Fruit fly (Drosophila melanogaster) whole organism, wandering third instar larva: ENCODE data around the gene CG15283.

ENCODE experiments used
- Abd-B ChIP-seq: fragments of >200 bp; optimal IDR thresholded peaks from 2 replicates; lab custom pipeline; 2017; ENCODE audit warnings: missing biosample characterization, missing genetic modification characterization
- CG32264 ChIP-seq: fragments of 200-800 bp; sonication (Bioruptor generic); optimal IDR thresholded peaks from 2 replicates; lab custom pipeline; 2016; ENCODE audit warnings: missing biosample characterization, missing genetic modification characterization
- CG9705 ChIP-seq: fragments of 200-800 bp; sonication (Bioruptor generic); optimal IDR thresholded peaks from 2 replicates; lab custom pipeline; 2018; ENCODE audit warnings: missing biosample characterization, mild to moderate bottlenecking, missing genetic modification characterization
- CrebA ChIP-seq: fragments of 200-800 bp; sonication (Bioruptor generic); optimal IDR thresholded peaks from 2 replicates; lab custom pipeline; 2016; ENCODE audit warnings: missing biosample characterization, mild to moderate bottlenecking, missing genetic modification characterization, borderline replicate concordance
- Dfd ChIP-seq: fragments of >200 bp; optimal IDR thresholded peaks from 2 replicates; lab custom pipeline; 2017; ENCODE audit warnings: missing biosample characterization, missing genetic modification characterization
- Dif ChIP-seq: fragments of 200-275, 200-300 bp; sonication (Bioruptor generic); optimal IDR thresholded peaks from 2 replicates; lab custom pipeline; 2018; ENCODE audit warnings: missing biosample characterization, missing genetic modification characterization; ENCODE audit not compliant: partially characterized antibody
- GATAd ChIP-seq: sonication (Bioruptor generic); optimal IDR thresholded peaks from 2 replicates; lab custom pipeline; 2016; ENCODE audit warnings: missing biosample characterization, missing genetic modification characterization
- HLH106 ChIP-seq: fragments of 200-800 bp; optimal IDR thresholded peaks from 3 replicates; lab custom pipeline; 2019; ENCODE audit warnings: missing biosample characterization, mild to moderate bottlenecking, missing genetic modification characterization, moderate library complexity
- Hnf4 ChIP-seq: fragments of 200-800 bp; sonication (Bioruptor generic); optimal IDR thresholded peaks from 2 replicates; lab custom pipeline; 2016; ENCODE audit warnings: missing biosample characterization, mild to moderate bottlenecking, missing genetic modification characterization
- Hr78 ChIP-seq: fragments of >200 bp; optimal IDR thresholded peaks from 2 replicates; lab custom pipeline; 2017; ENCODE audit warnings: missing biosample characterization, missing genetic modification characterization
- Hr83 ChIP-seq: fragments of 200-300 bp; sonication (Bioruptor generic); optimal IDR thresholded peaks from 2 replicates; lab custom pipeline; 2016; ENCODE audit warnings: missing biosample characterization, mild to moderate bottlenecking, missing genetic modification characterization, moderate library complexity; ENCODE audit not compliant: poor library complexity, severe bottlenecking
- Jra ChIP-seq: sonication (Bioruptor generic); optimal IDR thresholded peaks from 2 replicates; lab custom pipeline; 2016; ENCODE audit warnings: missing biosample characterization, missing genetic modification characterization
- Mio ChIP-seq: sonication (Bioruptor generic); optimal IDR thresholded peaks from 2 replicates; lab custom pipeline; 2016; ENCODE audit warnings: missing biosample characterization, missing genetic modification characterization
- Myc ChIP-seq: fragments of >200 bp; optimal IDR thresholded peaks from 2 replicates; lab custom pipeline; 2017
- N ChIP-seq: fragments of >200 bp; optimal IDR thresholded peaks from 2 replicates; lab custom pipeline; 2018; ENCODE audit warnings: missing biosample characterization, missing external identifiers, missing genetic modification characterization
- OdsH ChIP-seq: fragments of 200-800 bp; sonication (Bioruptor generic); optimal IDR thresholded peaks from 2 replicates; lab custom pipeline; 2016; ENCODE audit warnings: missing biosample characterization, mild to moderate bottlenecking, missing genetic modification characterization
- Rel ChIP-seq, 2 experiments: fragments of 200-800 bp; sonication (Bioruptor generic) in 1 of 2; optimal IDR thresholded peaks; 2 replicates in 1 of 2; 3 replicates in 1 of 2; lab custom pipeline; 2016 to 2019; ENCODE audit warnings: mild to moderate bottlenecking in 2 of 2, missing biosample characterization in 2 of 2, missing genetic modification characterization in 2 of 2, moderate library complexity in 1 of 2
- Sp1 ChIP-seq: fragments of 200-800 bp; sonication (Bioruptor generic); optimal IDR thresholded peaks from 3 replicates; lab custom pipeline; 2019; ENCODE audit warnings: missing biosample characterization, mild to moderate bottlenecking, missing genetic modification characterization, moderate library complexity
- Vsx2 ChIP-seq: fragments of 200-300, 225-300 bp; sonication (Bioruptor generic); optimal IDR thresholded peaks from 2 replicates; lab custom pipeline; 2018; ENCODE audit warnings: missing biosample characterization, missing genetic modification characterization; ENCODE audit not compliant: partially characterized antibody
- br ChIP-seq: fragments of 200-800 bp; sonication (Bioruptor generic); optimal IDR thresholded peaks from 2 replicates; lab custom pipeline; 2016; ENCODE audit warnings: missing biosample characterization, missing genetic modification characterization
- brk ChIP-seq: fragments of 200-800 bp; sonication (Bioruptor generic); optimal IDR thresholded peaks from 2 replicates; lab custom pipeline; 2016; ENCODE audit warnings: missing biosample characterization, mild to moderate bottlenecking, missing genetic modification characterization
- dl ChIP-seq, 2 experiments: fragments of 175-275, 200-275 bp in 1 of 2; fragments of 200-275 bp in 1 of 2; sonication (Bioruptor generic); optimal IDR thresholded peaks; lab custom pipeline; 2018; ENCODE audit warnings: mild to moderate bottlenecking in 2 of 2, missing biosample characterization in 2 of 2, missing genetic modification characterization in 2 of 2, moderate library complexity in 2 of 2; ENCODE audit not compliant: partially characterized antibody in 2 of 2, insufficient read depth in 1 of 2
- dmrt93B ChIP-seq: fragments of 200-800 bp; sonication (Bioruptor generic); optimal IDR thresholded peaks from 2 replicates; lab custom pipeline; 2018; ENCODE audit warnings: missing biosample characterization, mild to moderate bottlenecking, missing genetic modification characterization
- ey ChIP-seq: fragments of 200-800 bp; sonication (Bioruptor generic); optimal IDR thresholded peaks from 2 replicates; lab custom pipeline; 2016; ENCODE audit warnings: missing biosample characterization, missing genetic modification characterization
- foxo ChIP-seq, 2 experiments: fragments of 200-800 bp; sonication (Bioruptor generic); optimal IDR thresholded peaks; 2 replicates in 1 of 2; 3 replicates in 1 of 2; lab custom pipeline; 2016 to 2017; ENCODE audit warnings: missing biosample characterization in 2 of 2, missing genetic modification characterization in 2 of 2
- fru ChIP-seq: fragments of 200-800 bp; sonication (Bioruptor generic); optimal IDR thresholded peaks from 3 replicates; lab custom pipeline; 2016; ENCODE audit warnings: missing biosample characterization, mild to moderate bottlenecking, missing genetic modification characterization
- h ChIP-seq: fragments of 200-800 bp; sonication (Bioruptor generic); optimal IDR thresholded peaks from 3 replicates; lab custom pipeline; 2016; ENCODE audit warnings: missing biosample characterization, mild to moderate bottlenecking, missing genetic modification characterization
- jim ChIP-seq: fragments of 175-275, 200-325 bp; sonication (Bioruptor generic); optimal IDR thresholded peaks from 2 replicates; lab custom pipeline; 2016; ENCODE audit warnings: missing biosample characterization, mild to moderate bottlenecking, missing genetic modification characterization
- psq ChIP-seq: fragments of 200-800 bp; sonication (Bioruptor generic); optimal IDR thresholded peaks from 3 replicates; lab custom pipeline; 2017; ENCODE audit warnings: missing biosample characterization, mild to moderate bottlenecking, missing genetic modification characterization, moderate library complexity
- rgr ChIP-seq: fragments of 200-800 bp; sonication (Bioruptor generic); optimal IDR thresholded peaks from 3 replicates; lab custom pipeline; 2016; ENCODE audit warnings: missing biosample characterization, mild to moderate bottlenecking, missing genetic modification characterization
- sage ChIP-seq: fragments of 200-800 bp; sonication (Bioruptor generic); optimal IDR thresholded peaks from 2 replicates; lab custom pipeline; 2016; ENCODE audit warnings: missing biosample characterization, mild to moderate bottlenecking, missing genetic modification characterization
- woc ChIP-seq: sonication (Bioruptor generic); optimal IDR thresholded peaks from 2 replicates; lab custom pipeline; 2016; ENCODE audit warnings: missing biosample characterization, mild to moderate bottlenecking, missing genetic modification characterization

CG15283 gene

DNA sequence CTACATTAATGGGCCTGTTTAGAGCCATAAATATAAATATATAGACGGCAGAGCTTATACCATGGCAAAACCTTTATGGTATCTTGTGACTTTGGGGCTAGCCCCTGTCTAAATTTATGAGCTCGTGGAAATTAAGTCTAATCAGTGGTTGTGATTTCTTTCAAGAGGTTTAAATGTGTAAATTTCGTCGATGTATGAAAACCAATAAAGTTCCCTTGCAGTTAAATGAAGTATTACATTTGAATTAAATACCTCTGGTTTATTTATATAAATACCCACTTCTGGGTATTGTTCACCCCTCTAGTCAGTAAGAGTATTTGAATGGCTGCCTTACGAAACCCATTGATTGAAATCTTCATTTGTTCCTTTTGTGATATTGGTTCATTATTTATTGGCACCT lies 45.6 kb upstream of the CG15283 start:
- TF ChIP-seq Jra (GFP tag; lab: Kevin White, UChicago), result no peak
- TF ChIP-seq foxo (GFP tag; optimal IDR thresholded peaks at IDR 0.05; lab: Kevin White, UChicago), result no peak
- TF ChIP-seq HLH106, result peak; percentile 7
- TF ChIP-seq woc (GFP tag; lab: Kevin White, UChicago), result no peak
- TF ChIP-seq sage (GFP tag; lab: Kevin White, UChicago), result no peak
- TF ChIP-seq brk, result no peak
- TF ChIP-seq CrebA (GFP tag; lab: Kevin White, UChicago), result no peak
- no peak for TF ChIP-seq Dif
- no peak for TF ChIP-seq Rel (GFP tag; optimal IDR thresholded peaks at IDR 0.05; lab: Kevin White, UChicago)
- no peak for TF ChIP-seq Rel (tag; optimal IDR thresholded peaks at IDR 0.05; lab: Kevin White, UChicago)
- no peak for TF ChIP-seq dl (GFP tag; optimal IDR thresholded peaks at IDR 0.05; lab: Kevin White, UChicago; ENCODE audit: insufficient read depth in 1 of 2, partially characterized antibody in 2 of 2)
- TF ChIP-seq CG32264, result no peak
- TF ChIP-seq h, result peak; percentile 14
- no peak for TF ChIP-seq Hr78 (GFP tag; lab: Kevin White, UChicago)
- no peak for TF ChIP-seq dmrt93B (GFP tag; lab: Kevin White, UChicago)

dm6 chr2L:14495506-14495983 lies 44.8 kb upstream of the CG15283 start:
- TF ChIP-seq Hnf4 (GFP tag; lab: Kevin White, UChicago) (no peak), Abd-B (no peak), brk (no peak), Sp1 (GFP tag; lab: Kevin White, UChicago) (no peak), CG9705 (GFP tag; lab: Kevin White, UChicago) (no peak), Jra (GFP tag; lab: Kevin White, UChicago) (no peak)

DNA sequence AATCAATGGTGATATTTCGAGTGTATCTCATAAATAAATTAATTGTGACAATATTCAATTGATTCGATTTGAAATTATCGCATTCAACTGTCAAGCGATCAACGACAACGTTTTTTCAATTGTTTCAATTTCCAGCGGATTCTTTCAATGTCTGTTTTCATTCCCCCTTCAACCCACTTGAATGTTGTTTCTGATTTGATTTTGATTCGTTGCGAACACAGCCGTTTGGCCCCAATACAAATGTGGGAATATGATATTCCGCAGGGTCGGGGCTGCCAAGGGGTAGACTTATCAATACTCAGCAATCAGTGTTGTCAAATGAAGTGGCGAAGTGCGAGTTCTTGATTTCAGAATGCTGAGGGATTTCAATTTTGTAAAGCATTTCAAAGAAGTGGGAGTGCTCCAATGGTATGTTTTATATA lies 44.2 kb upstream of the CG15283 start:
- TF ChIP-seq ey (GFP tag; lab: Kevin White, UChicago) (no peak), CrebA (GFP tag; lab: Kevin White, UChicago) (no peak), Vsx2 (GFP tag; lab: Kevin White, UChicago) (no peak), psq (no peak), Dfd (GFP tag; lab: Kevin White, UChicago) (no peak), OdsH (GFP tag; lab: Kevin White, UChicago) (no peak), jim (GFP tag; lab: Kevin White, UChicago) (no peak), woc (GFP tag; lab: Kevin White, UChicago) (no peak), CG32264 (no peak), Hr83 (peak; percentile 2), rgr (GFP tag; lab: Kevin White, UChicago) (peak; percentile 4), dl (GFP tag; optimal IDR thresholded peaks at IDR 0.05; lab: Kevin White, UChicago; ENCODE audit: insufficient read depth in 1 of 2, partially characterized antibody in 2 of 2) (peak in 1 of 2 experiments; percentile 10), CG9705 (GFP tag; lab: Kevin White, UChicago) (no peak), N (GFP tag; lab: Kevin White, UChicago) (no peak), brk (no peak), GATAd (GFP tag; lab: Kevin White, UChicago) (no peak), Hr78 (GFP tag; lab: Kevin White, UChicago) (no peak), Myc (lab: Kevin White, UChicago) (no peak), sage (GFP tag; lab: Kevin White, UChicago) (no peak)

DNA sequence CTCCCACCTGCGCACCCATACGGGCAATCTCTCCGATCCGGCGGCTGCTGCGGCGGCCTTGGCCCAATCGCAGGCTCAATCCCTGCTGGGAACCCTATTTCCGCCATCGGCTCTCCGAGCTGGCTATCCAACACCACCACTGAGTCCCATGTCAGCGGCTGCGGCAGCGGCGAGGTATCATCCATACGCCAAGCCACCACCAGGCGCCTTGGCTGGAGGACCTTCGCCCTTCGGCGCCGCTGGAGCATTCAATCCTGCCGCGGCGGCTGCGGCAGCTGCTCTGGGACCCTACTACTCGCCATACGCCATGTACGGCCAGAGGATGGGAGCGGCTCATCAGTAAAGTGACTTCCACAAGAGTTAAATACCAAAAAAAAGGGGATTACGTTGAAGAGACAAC lies 42.1 kb upstream of the CG15283 start:
- TF ChIP-seq OdsH (GFP tag; lab: Kevin White, UChicago) (no peak), sage (GFP tag; lab: Kevin White, UChicago) (no peak), Sp1 (GFP tag; lab: Kevin White, UChicago) (no peak), h (no peak), Rel (GFP tag; optimal IDR thresholded peaks at IDR 0.05; lab: Kevin White, UChicago) (no peak), Rel (tag; optimal IDR thresholded peaks at IDR 0.05; lab: Kevin White, UChicago) (no peak), ey (GFP tag; lab: Kevin White, UChicago) (no peak), fru (no peak), GATAd (GFP tag; lab: Kevin White, UChicago) (no peak), br (GFP tag; lab: Kevin White, UChicago) (no peak), HLH106 (no peak), CrebA (GFP tag; lab: Kevin White, UChicago) (no peak), foxo (GFP tag; optimal IDR thresholded peaks at IDR 0.05; lab: Kevin White, UChicago) (no peak), Mio (GFP tag; lab: Kevin White, UChicago) (no peak), brk (no peak)
- TF ChIP-seq, all 38 proteins: peak for 0
